Worm (Caenorhabditis elegans) whole organism, mixed stage, embryonic: ENCODE results near the gene srt-44.

ENCODE experiments used
- M03D4.4 ChIP-seq: sonication (generic microtip); optimal IDR thresholded peaks from 2 replicates; lab custom pipeline; 2017; ENCODE audit warnings: mild to moderate bottlenecking, missing genetic modification characterization, missing compliant biosample characterization
- ces-1 ChIP-seq: fragments of 150-350 bp; optimal IDR thresholded peaks from 2 replicates; lab custom pipeline; 2014; ENCODE audit warnings: missing biosample characterization, missing genetic modification reagents, missing genetic modification characterization
- lin-13 ChIP-seq: fragments of 150-350 bp; optimal IDR thresholded peaks from 2 replicates; lab custom pipeline; 2014; ENCODE audit warnings: missing biosample characterization, missing genetic modification characterization
- lsy-2 ChIP-seq: fragments of 150-350 bp; optimal IDR thresholded peaks from 2 replicates; lab custom pipeline; 2014; ENCODE audit warnings: missing biosample characterization, missing genetic modification characterization
- mab-5 ChIP-seq: fragments of 150-350 bp; optimal IDR thresholded peaks from 2 replicates; lab custom pipeline; 2014; ENCODE audit warnings: missing biosample characterization, missing genetic modification characterization
- mep-1 ChIP-seq: fragments of 150-350 bp; optimal IDR thresholded peaks from 2 replicates; lab custom pipeline; 2017; ENCODE audit warnings: missing biosample characterization, missing genetic modification reagents, missing genetic modification characterization, inconsistent platforms
- nhr-12 ChIP-seq: fragments of 150-350 bp; optimal IDR thresholded peaks from 2 replicates; lab custom pipeline; 2014; ENCODE audit warnings: missing biosample characterization, missing genetic modification characterization
- nhr-28 ChIP-seq: fragments of 150-350 bp; optimal IDR thresholded peaks from 2 replicates; lab custom pipeline; 2014; ENCODE audit warnings: missing biosample characterization, missing genetic modification characterization
- nhr-76 ChIP-seq: sonication (generic microtip); optimal IDR thresholded peaks from 2 replicates; lab custom pipeline; 2017; ENCODE audit warnings: missing biosample characterization, missing genetic modification characterization
- sem-2 ChIP-seq: fragments of 200-800 bp; sonication (Bioruptor generic); optimal IDR thresholded peaks from 2 replicates; lab custom pipeline; 2018; ENCODE audit warnings: mild to moderate bottlenecking, missing genetic modification characterization, missing compliant biosample characterization
- snpc-4 ChIP-seq: fragments of 150-350 bp; optimal IDR thresholded peaks from 2 replicates; lab custom pipeline; 2014; ENCODE audit warnings: missing biosample characterization, missing genetic modification characterization
- tbx-8 ChIP-seq: fragments of 200-800 bp; sonication (Bioruptor generic); optimal IDR thresholded peaks from 2 replicates; lab custom pipeline; 2018; ENCODE audit warnings: mild to moderate bottlenecking, missing genetic modification characterization, moderate library complexity, missing compliant biosample characterization
- unc-62 ChIP-seq: fragments of 150-350 bp; optimal IDR thresholded peaks from 2 replicates; lab custom pipeline; 2014; ENCODE audit warnings: missing biosample characterization, missing genetic modification reagents, missing genetic modification characterization

DNA sequence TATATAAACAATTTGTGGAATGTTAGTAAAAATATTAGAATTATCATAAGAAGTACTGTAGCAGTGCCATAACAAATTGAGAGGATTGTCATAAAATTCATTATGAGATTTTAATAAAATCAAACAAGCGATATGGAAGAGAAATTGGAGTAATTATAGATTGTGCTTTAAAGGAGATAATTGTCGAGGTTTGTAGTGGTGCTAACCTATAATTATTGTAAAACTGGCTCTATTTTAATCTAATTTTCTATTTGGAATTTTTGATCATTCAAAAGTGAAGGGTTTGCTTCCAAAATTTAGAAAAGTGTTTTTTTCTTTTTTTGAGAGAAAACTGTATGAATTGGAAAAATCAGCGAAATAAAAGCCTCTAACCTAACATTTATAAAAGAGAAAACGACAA lies 37.4 kb downstream of the srt-44 start, which contains the start of gene srg-51:
- TF ChIP-seq nhr-76 (no peak), unc-62 (GFP tag; lab: Kevin White, UChicago) (no peak), snpc-4 (tag; lab: Kevin White, UChicago) (no peak), tbx-8 (no peak), ces-1 (GFP tag; lab: Kevin White, UChicago) (no peak), sem-2 (GFP tag; lab: Kevin White, UChicago) (no peak), mep-1 (tag; lab: Kevin White, UChicago) (no peak), mab-5 (no peak), nhr-12 (tag; lab: Kevin White, UChicago) (no peak), M03D4.4 (tag; lab: Kevin White, UChicago) (no peak), nhr-28 (tag; lab: Kevin White, UChicago) (no peak), lin-13 (tag; lab: Kevin White, UChicago) (no peak), lsy-2 (tag; lab: Kevin White, UChicago) (no peak)
